Worm (Caenorhabditis elegans): ENCODE results near the gene Y43F8B.2.

Gene Y43F8B.2

ce11 chrV:19519511-19519934, 13.4 kb downstream of the Y43F8B.2 start:
- TF ChIP-seq nhr-85 (tag) (peak; percentile 20), mab-9 (GFP tag; IDR thresholded peaks at IDR 0.05) (0 out of 2 replicates have a peak, but pooled peaks have one; percentile 17), nhr-28 (tag; optimal IDR thresholded peaks at IDR 0.05) (no peak), ztf-4 (tag; optimal IDR thresholded peaks at IDR 0.05) (no peak), mep-1 (tag; optimal IDR thresholded peaks at IDR 0.05) (peak; percentile 74), skn-1 (tag; optimal IDR thresholded peaks at IDR 0.05) (peak; percentile 37), nhr-71 (tag; optimal IDR thresholded peaks at IDR 0.05) (peak; percentile 28), lin-14 (GFP tag; optimal IDR thresholded peaks at IDR 0.05) (no peak), lsy-2 (tag; optimal IDR thresholded peaks at IDR 0.05) (peak in 1 of 2 experiments; percentile 48), nhr-47 (tag; optimal IDR thresholded peaks at IDR 0.05) (peak; percentile 26), fos-1 (tag; optimal IDR thresholded peaks at IDR 0.05) (no peak), ama-1 (optimal IDR thresholded peaks at IDR 0.05) (peak; percentile 50), nhr-19 (GFP tag; conservative IDR thresholded peaks at IDR 0.05) (peak; percentile 53)

ce11 chrV:19518468-19519168, 14.3 kb downstream of the Y43F8B.2 start:
- TF ChIP-seq C04F5.9 (tag; optimal IDR thresholded peaks at IDR 0.05) (no peak), lin-39 (tag; optimal IDR thresholded peaks at IDR 0.05) (no peak), irx-1 (tag; optimal IDR thresholded peaks at IDR 0.05) (no peak), aly-2 (tag; optimal IDR thresholded peaks at IDR 0.05) (no peak), ceh-8 (GFP tag; optimal IDR thresholded peaks at IDR 0.05) (no peak), unc-30 (tag; optimal IDR thresholded peaks at IDR 0.05) (no peak), fkh-8 (tag; optimal IDR thresholded peaks at IDR 0.05) (no peak), efl-3 (GFP tag; optimal IDR thresholded peaks at IDR 0.05) (no peak), hlh-4 (tag; optimal IDR thresholded peaks at IDR 0.05) (no peak), nhr-90 (tag; optimal IDR thresholded peaks at IDR 0.05; ENCODE audit: poor library complexity) (no peak)

ce11 chrV:19513552-19513951, 19.4 kb downstream of the Y43F8B.2 start, which contains the start of gene phy-4:
TSS of gene phy-4 (minus strand) at chrV:19513652.
- TF ChIP-seq F16B12.6 (tag; optimal IDR thresholded peaks at IDR 0.05): no peak
- TF ChIP-seq Y116A8C.19 (tag; optimal IDR thresholded peaks at IDR 0.05; ENCODE audit: borderline replicate concordance): no peak
- TF ChIP-seq pqm-1 (tag; optimal IDR thresholded peaks at IDR 0.05): no peak
- TF ChIP-seq zag-1 (tag; optimal IDR thresholded peaks at IDR 0.05): no peak
- no peak for TF ChIP-seq nhr-28 (tag; optimal IDR thresholded peaks at IDR 0.05)
- no peak for TF ChIP-seq lsy-2 (tag; optimal IDR thresholded peaks at IDR 0.05)
- no peak for TF ChIP-seq tbx-2 (tag; optimal IDR thresholded peaks at IDR 0.05)
- TF ChIP-seq unc-62 (GFP tag; optimal IDR thresholded peaks at IDR 0.05): no peak
- no peak for TF ChIP-seq skn-1 (tag; optimal IDR thresholded peaks at IDR 0.05)

- TF ChIP-seq ztf-11 (tag; optimal IDR thresholded peaks at IDR 0.05): no peak
- TF ChIP-seq efl-1 (optimal IDR thresholded peaks at IDR 0.05): no peak
- TF ChIP-seq efl-1 (GFP tag; optimal IDR thresholded peaks at IDR 0.05 in 1 of 2): peak in 1 of 2 experiments; percentile 6
These were observed 20.5 kb downstream of the Y43F8B.2 start, which contains the start of gene Y43F8B.19 for ce11 chrV:19512260-19512947. TSS of gene Y43F8B.19 (minus strand) at chrV:19512310.

DNA sequence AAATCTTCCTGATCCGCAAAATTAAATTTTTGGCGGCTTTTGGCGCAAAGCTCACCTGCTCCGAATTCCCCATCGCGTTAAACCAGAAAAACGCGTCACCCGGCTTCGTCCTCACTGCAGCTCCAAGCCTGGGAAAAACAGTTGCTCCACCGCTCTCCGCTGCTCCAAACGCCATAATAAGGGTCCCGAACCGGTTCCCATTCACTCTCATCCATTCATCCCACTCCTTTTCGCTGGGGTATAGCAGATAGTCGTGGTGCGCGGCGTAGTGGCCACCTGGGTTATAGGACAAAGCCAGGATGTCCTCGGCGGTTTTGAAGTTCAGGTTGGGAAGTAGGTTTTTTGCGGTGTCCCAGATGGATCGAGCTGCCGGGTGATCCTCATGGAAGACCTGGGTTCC, 22.0 kb downstream of the Y43F8B.2 start:
- TF ChIP-seq unc-86 (tag; optimal IDR thresholded peaks at IDR 0.05) (no peak), F16B12.6 (tag; optimal IDR thresholded peaks at IDR 0.05) (no peak), swsn-7 (tag; optimal IDR thresholded peaks at IDR 0.05) (no peak), skn-1 (tag; optimal IDR thresholded peaks at IDR 0.05) (no peak), sup-37 (GFP tag; optimal IDR thresholded peaks at IDR 0.05) (no peak), isw-1 (GFP tag; IDR thresholded peaks at IDR 0.05) (no peak), fkh-4 (tag; optimal IDR thresholded peaks at IDR 0.05; ENCODE audit: borderline replicate concordance) (no peak), sptf-1 (tag; optimal IDR thresholded peaks at IDR 0.05) (no peak), pax-3 (tag; optimal IDR thresholded peaks at IDR 0.05) (no peak), ztf-11 (tag; optimal IDR thresholded peaks at IDR 0.05) (no peak), hpl-2 (GFP tag; optimal IDR thresholded peaks at IDR 0.05) (no peak), lir-3 (tag; optimal IDR thresholded peaks at IDR 0.05; ENCODE audit: poor library complexity) (no peak), ets-5 (GFP tag; IDR thresholded peaks at IDR 0.05) (no peak), ceh-88 (GFP tag; IDR thresholded peaks at IDR 0.05) (no peak), hlh-17 (GFP tag; optimal IDR thresholded peaks at IDR 0.05; ENCODE audit: borderline replicate concordance) (no peak), nhr-71 (tag; optimal IDR thresholded peaks at IDR 0.05) (no peak), fkh-10 (GFP tag; optimal IDR thresholded peaks at IDR 0.05) (no peak)
